Fruit fly (Drosophila melanogaster) whole organism, adult: Measurements from ENCODE around the gene jim.

Experiments
- Mnt ChIP-seq: fragments of 200-800 bp; sonication (Bioruptor generic); optimal IDR thresholded peaks from 2 replicates; lab custom pipeline; 2016; ENCODE audit warnings: missing biosample characterization, mild to moderate bottlenecking, missing genetic modification characterization
- bab1 ChIP-seq: fragments of 200-800 bp; sonication (Bioruptor generic); optimal IDR thresholded peaks from 3 replicates; lab custom pipeline; 2019; ENCODE audit warnings: missing biosample characterization, mild to moderate bottlenecking, missing genetic modification characterization, moderate library complexity
- toe ChIP-seq: fragments of 200-800 bp; sonication (Bioruptor generic); optimal IDR thresholded peaks from 2 replicates; lab custom pipeline; 2016; ENCODE audit warnings: missing biosample characterization, missing genetic modification characterization

DNA sequence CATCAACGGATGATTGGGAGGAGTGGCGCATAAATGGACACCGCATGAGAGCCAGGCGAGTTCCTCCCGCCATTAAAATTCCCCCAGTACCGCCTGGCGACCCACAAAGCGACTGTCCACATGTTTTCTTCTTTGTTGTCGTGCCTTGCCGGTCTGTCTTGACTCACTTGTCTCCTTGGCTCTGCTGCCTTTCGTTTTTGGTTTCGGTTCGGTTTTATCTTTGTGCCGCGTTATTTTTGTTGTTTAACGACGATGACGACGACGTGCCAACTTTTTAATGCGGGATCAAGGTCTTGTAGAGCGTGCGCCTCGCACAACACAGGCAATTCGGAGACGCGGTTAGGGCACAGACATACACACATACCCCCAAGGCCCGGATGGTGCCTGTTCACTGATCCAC is 33.0 kb downstream of the jim start:
- no peak for TF ChIP-seq bab1 (GFP tag; lab: Kevin White, UChicago)
- TF ChIP-seq Mnt: no peak
- no peak for TF ChIP-seq toe (GFP tag; lab: Kevin White, UChicago)
